Worm (Caenorhabditis elegans): ENCODE measurements around the gene Y66D12A.10.

DNA sequence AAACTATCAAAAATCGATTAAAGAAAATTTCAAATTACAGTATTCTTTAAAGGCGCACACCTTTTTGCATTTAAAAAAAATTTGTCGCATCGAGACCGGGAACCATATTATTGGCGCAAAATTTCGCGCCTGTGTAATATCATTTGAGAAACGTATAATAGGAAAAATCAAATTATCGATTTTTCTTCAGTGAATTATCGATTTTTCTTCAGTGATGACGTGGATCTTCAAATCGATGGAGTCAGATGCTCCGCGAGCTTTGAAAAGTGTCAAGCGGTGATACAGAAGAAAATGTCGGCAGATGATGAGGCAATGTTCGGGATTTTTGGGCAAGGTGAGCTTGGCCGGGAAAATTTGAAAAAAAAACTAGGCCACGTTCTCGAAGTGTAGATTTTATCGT, 30.2 kb upstream of the Y66D12A.10 start:
- no peak for TF ChIP-seq madf-8 (GFP tag; conservative IDR thresholded peaks at IDR 0.05)
- no peak for TF ChIP-seq snpc-4 (GFP tag; optimal IDR thresholded peaks at IDR 0.05)
- TF ChIP-seq snpc-4 (tag; optimal IDR thresholded peaks at IDR 0.05): no peak
- no peak for TF ChIP-seq nhr-27 (tag; optimal IDR thresholded peaks at IDR 0.05)
- no peak for TF ChIP-seq sptf-2 (GFP tag; optimal IDR thresholded peaks at IDR 0.05)
- TF ChIP-seq atf-7 (tag; optimal IDR thresholded peaks at IDR 0.05): no peak
- no peak for TF ChIP-seq snpc-3.4 (tag; optimal IDR thresholded peaks at IDR 0.05)
- no peak for TF ChIP-seq B0261.1 (tag; optimal IDR thresholded peaks at IDR 0.05)
- no peak for TF ChIP-seq hmg-1.2 (GFP tag; IDR thresholded peaks at IDR 0.05)
- no peak for TF ChIP-seq ceh-40 (GFP tag; IDR thresholded peaks at IDR 0.05)
- TF ChIP-seq unc-62 (GFP tag; optimal IDR thresholded peaks at IDR 0.05): no peak
- no peak for TF ChIP-seq ama-1 (optimal IDR thresholded peaks at IDR 0.05)
- TF ChIP-seq ama-1 (GFP tag; optimal IDR thresholded peaks at IDR 0.05): no peak

Data from whole organism, young adult.